Fruit fly (Drosophila melanogaster) whole organism, embryonic: Measurements from ENCODE around the gene CG10300.

Source experiments
- Adf1 ChIP-seq: fragments of 200-800 bp; sonication (Bioruptor generic); IDR thresholded peaks from 2 replicates; pipeline ENCODE4 v1.3.6; 2022; ENCODE audit warnings: missing biosample characterization, missing genetic modification characterization
- Bgb ChIP-seq: fragments of 200-800 bp; sonication (Bioruptor generic); IDR thresholded peaks from 2 replicates; pipeline ENCODE4 v1.3.6; 2022; ENCODE audit warnings: missing biosample characterization, missing genetic modification characterization; ENCODE audit not compliant: partially characterized antibody
- Blimp-1 ChIP-seq: fragments of 200-800 bp; sonication (Bioruptor generic); optimal IDR thresholded peaks from 3 replicates; lab custom pipeline; 2018; ENCODE audit warnings: missing biosample characterization, missing genetic modification characterization, mild to moderate bottlenecking, moderate library complexity, missing genetic modification reagents
- CG10959 ChIP-seq: fragments of 200-800 bp; sonication (Bioruptor generic); IDR thresholded peaks from 2 replicates; pipeline ENCODE4 v1.3.6; 2022; ENCODE audit warnings: missing biosample characterization, missing genetic modification characterization
- CG12219 ChIP-seq: fragments of 200-800 bp; sonication (Bioruptor generic); optimal IDR thresholded peaks from 3 replicates; lab custom pipeline; 2018; ENCODE audit warnings: missing biosample characterization, mild to moderate bottlenecking, missing genetic modification characterization
- CG13624 ChIP-seq: fragments of 200-800 bp; sonication (Bioruptor generic); optimal IDR thresholded peaks from 2 replicates; lab custom pipeline; 2016; ENCODE audit warnings: missing biosample characterization, missing genetic modification characterization
- CG15696 ChIP-seq: fragments of 200-800 bp; sonication (Bioruptor generic); optimal IDR thresholded peaks from 2 replicates; lab custom pipeline; 2019; ENCODE audit warnings: missing biosample characterization, mild to moderate bottlenecking, missing genetic modification characterization, moderate library complexity
- CG16815 ChIP-seq: fragments of 200-800 bp; sonication (Bioruptor generic); optimal IDR thresholded peaks from 3 replicates; lab custom pipeline; 2017; ENCODE audit warnings: missing biosample characterization, mild to moderate bottlenecking, missing genetic modification characterization
- CG17359 ChIP-seq: fragments of 200-800 bp; sonication (Bioruptor generic); optimal IDR thresholded peaks from 3 replicates; lab custom pipeline; 2018; ENCODE audit warnings: missing biosample characterization, mild to moderate bottlenecking, missing genetic modification characterization, moderate library complexity
- CG30403 ChIP-seq: fragments of 200-800 bp; sonication (Bioruptor generic); optimal IDR thresholded peaks from 3 replicates; lab custom pipeline; 2016; ENCODE audit warnings: missing biosample characterization, missing genetic modification characterization
- CG30431 ChIP-seq: fragments of 200-800 bp; sonication (Bioruptor generic); optimal IDR thresholded peaks from 2 replicates; lab custom pipeline; 2017; ENCODE audit warnings: missing biosample characterization, missing genetic modification characterization
- CG31224 ChIP-seq: fragments of 200-800 bp; sonication (Bioruptor generic); IDR thresholded peaks from 2 replicates; pipeline ENCODE4 v1.3.6; 2022; ENCODE audit warnings: missing biosample characterization, missing genetic modification characterization
- CG31388 ChIP-seq: fragments of 200-800 bp; sonication (Bioruptor generic); optimal IDR thresholded peaks from 2 replicates; lab custom pipeline; 2016; ENCODE audit warnings: missing biosample characterization, missing genetic modification characterization
- CG31441 ChIP-seq: fragments of 200-800 bp; sonication (Bioruptor generic); IDR thresholded peaks from 2 replicates; pipeline ENCODE4 v1.3.6; 2022; ENCODE audit warnings: missing biosample characterization, missing genetic modification characterization
- CG32532 ChIP-seq: fragments of 200-800 bp; sonication (Bioruptor generic); IDR thresholded peaks from 2 replicates; pipeline ENCODE4 v1.3.6; 2022; ENCODE audit warnings: missing biosample characterization, missing genetic modification characterization
- CG32767 ChIP-seq: fragments of 200-800 bp; sonication (Bioruptor generic); IDR thresholded peaks from 2 replicates; pipeline ENCODE4 v1.3.6; 2022; ENCODE audit warnings: missing biosample characterization, missing genetic modification characterization
- CG7963 ChIP-seq: fragments of 200-800 bp; sonication (Bioruptor generic); IDR thresholded peaks from 3 replicates; pipeline ENCODE4 v1.3.6; 2022; ENCODE audit warnings: missing biosample characterization, missing genetic modification characterization; ENCODE audit not compliant: partially characterized antibody
- CG8765 ChIP-seq: fragments of 200-800 bp; sonication (Bioruptor generic); IDR thresholded peaks from 2 replicates; pipeline ENCODE4 v1.3.6; 2022; ENCODE audit warnings: missing biosample characterization, missing genetic modification characterization
- Doc2 ChIP-seq: fragments of 200-800 bp; sonication (Bioruptor generic); IDR thresholded peaks from 2 replicates; pipeline ENCODE4 v1.3.6; 2022; ENCODE audit warnings: missing biosample characterization, missing genetic modification characterization
- Gsc ChIP-seq: fragments of 200-800 bp; sonication (Bioruptor generic); IDR thresholded peaks from 2 replicates; pipeline ENCODE4 v1.3.6; 2022; ENCODE audit warnings: missing biosample characterization, missing genetic modification characterization
- HLH4C ChIP-seq: fragments of 200-800 bp; sonication (Bioruptor generic); IDR thresholded peaks from 3 replicates; pipeline ENCODE4 v1.3.6; 2022; ENCODE audit warnings: missing biosample characterization, missing genetic modification characterization; ENCODE audit not compliant: partially characterized antibody
- Jarid2 ChIP-seq: fragments of 200-800 bp; sonication (Bioruptor generic); optimal IDR thresholded peaks from 3 replicates; lab custom pipeline; 2017; ENCODE audit warnings: mild to moderate bottlenecking, missing biosample characterization, missing genetic modification reagents, missing genetic modification characterization
- Max ChIP-seq: fragments of 200-800 bp; sonication (Bioruptor generic); optimal IDR thresholded peaks from 2 replicates; lab custom pipeline; 2016; ENCODE audit warnings: missing biosample characterization, mild to moderate bottlenecking, missing genetic modification characterization
- Oli ChIP-seq: fragments of 200-800 bp; sonication (Bioruptor generic); optimal IDR thresholded peaks from 2 replicates; lab custom pipeline; 2018; ENCODE audit warnings: missing biosample characterization, mild to moderate bottlenecking, missing genetic modification characterization, moderate library complexity
- PHDP ChIP-seq: fragments of 200-800 bp; sonication (Bioruptor generic); optimal IDR thresholded peaks from 3 replicates; lab custom pipeline; 2018; ENCODE audit warnings: missing biosample characterization, mild to moderate bottlenecking, missing genetic modification characterization, moderate library complexity
- Sox100B ChIP-seq: fragments of 200-800 bp; sonication (Bioruptor generic); optimal IDR thresholded peaks from 3 replicates; lab custom pipeline; 2018; ENCODE audit warnings: missing biosample characterization, mild to moderate bottlenecking, missing genetic modification characterization
- Sox102F ChIP-seq: fragments of 200-800 bp; sonication (Bioruptor generic); optimal IDR thresholded peaks from 2 replicates; lab custom pipeline; 2018; ENCODE audit warnings: missing biosample characterization, mild to moderate bottlenecking, missing genetic modification characterization, moderate library complexity
- TFAM ChIP-seq: fragments of 200-800 bp; sonication (Bioruptor generic); optimal IDR thresholded peaks from 2 replicates; lab custom pipeline; 2017; ENCODE audit warnings: missing biosample characterization, missing genetic modification characterization, inconsistent platforms
- ap ChIP-seq: fragments of 200-800 bp; sonication (Bioruptor generic); IDR thresholded peaks from 2 replicates; pipeline ENCODE4 v1.3.6; 2022; ENCODE audit warnings: missing biosample characterization, missing genetic modification characterization
- bsh ChIP-seq, 2 experiments: fragments of 200-800 bp; sonication (Bioruptor generic); optimal IDR thresholded peaks; 2 replicates each; lab custom pipeline; 2017 to 2018; ENCODE audit warnings: mild to moderate bottlenecking in 2 of 2, missing biosample characterization in 2 of 2, missing genetic modification characterization in 2 of 2, moderate library complexity in 1 of 2
- cas ChIP-seq: fragments of 200-800 bp; sonication (Bioruptor generic); IDR thresholded peaks from 2 replicates; pipeline ENCODE4 v1.3.6; 2022; ENCODE audit warnings: missing biosample characterization, missing genetic modification characterization
- caup ChIP-seq: fragments of 200-800 bp; sonication (Bioruptor generic); optimal IDR thresholded peaks from 3 replicates; lab custom pipeline; 2017; ENCODE audit warnings: missing biosample characterization, mild to moderate bottlenecking, missing genetic modification characterization, moderate library complexity; ENCODE audit not compliant: severe bottlenecking
- chm ChIP-seq: fragments of 200-800 bp; sonication (Bioruptor generic); IDR thresholded peaks from 2 replicates; pipeline ENCODE4 v1.3.6; 2022; ENCODE audit warnings: missing biosample characterization, missing genetic modification characterization
- ci ChIP-seq: fragments of 200-800 bp; sonication (Bioruptor generic); IDR thresholded peaks from 3 replicates; pipeline ENCODE4 v1.3.6; 2022; ENCODE audit warnings: missing biosample characterization, missing genetic modification characterization
- cwo ChIP-seq: fragments of 200-800 bp; sonication (Bioruptor generic); optimal IDR thresholded peaks from 3 replicates; lab custom pipeline; 2017; ENCODE audit warnings: missing biosample characterization, missing genetic modification characterization, mild to moderate bottlenecking, moderate library complexity, missing genetic modification reagents
- dan ChIP-seq: fragments of 200-800 bp; sonication (Bioruptor generic); IDR thresholded peaks from 2 replicates; pipeline ENCODE4 v1.3.6; 2022; ENCODE audit warnings: missing biosample characterization, missing genetic modification characterization
- dmrt99B ChIP-seq: fragments of 200-800 bp; sonication (Bioruptor generic); optimal IDR thresholded peaks from 2 replicates; lab custom pipeline; 2018; ENCODE audit warnings: missing biosample characterization, mild to moderate bottlenecking, missing genetic modification characterization, moderate library complexity
- esg ChIP-seq: fragments of 200-800 bp; sonication (Bioruptor generic); conservative IDR thresholded peaks from 2 replicates; pipeline ENCODE4 v1.3.6; 2022; ENCODE audit warnings: missing biosample characterization, missing genetic modification characterization
- eve ChIP-seq, 2 experiments: fragments of >200 bp; optimal IDR thresholded peaks; 2 replicates each; lab custom pipeline; 2017; ENCODE audit warnings: missing biosample characterization in 2 of 2, missing genetic modification characterization in 2 of 2
- ewg ChIP-seq: fragments of 200-800 bp; sonication (Bioruptor generic); optimal IDR thresholded peaks from 3 replicates; lab custom pipeline; 2017; ENCODE audit warnings: mild to moderate bottlenecking, missing biosample characterization, missing genetic modification reagents, missing genetic modification characterization
- fd64A ChIP-seq: fragments of 200-800 bp; sonication (Bioruptor generic); optimal IDR thresholded peaks from 3 replicates; lab custom pipeline; 2018; ENCODE audit warnings: missing biosample characterization, mild to moderate bottlenecking, missing genetic modification characterization
- hth ChIP-seq: fragments of >200 bp; optimal IDR thresholded peaks from 2 replicates; lab custom pipeline; 2017; ENCODE audit warnings: inconsistent platforms
- jigr1 ChIP-seq: fragments of 200-800 bp; sonication (Bioruptor generic); IDR thresholded peaks from 3 replicates; pipeline ENCODE4 v1.3.6; 2022; ENCODE audit warnings: missing biosample characterization, missing genetic modification characterization
- peb ChIP-seq: fragments of 200-800 bp; sonication (Bioruptor generic); IDR thresholded peaks from 2 replicates; pipeline ENCODE4 v1.3.6; 2022; ENCODE audit warnings: missing biosample characterization, missing genetic modification characterization
- ranshi ChIP-seq: fragments of 200-800 bp; sonication (Bioruptor generic); IDR thresholded peaks from 2 replicates; pipeline ENCODE4 v1.3.6; 2022; ENCODE audit warnings: missing biosample characterization, missing genetic modification characterization
- ro ChIP-seq: fragments of 200-800 bp; sonication (Bioruptor generic); IDR thresholded peaks from 2 replicates; pipeline ENCODE4 v1.3.6; 2022; ENCODE audit warnings: missing biosample characterization, missing genetic modification characterization
- seq ChIP-seq: fragments of 200-800 bp; sonication (Bioruptor generic); IDR thresholded peaks from 2 replicates; pipeline ENCODE4 v1.3.6; 2022; ENCODE audit warnings: missing biosample characterization, missing genetic modification characterization
- slbo ChIP-seq: fragments of 200-800 bp; sonication (Bioruptor generic); IDR thresholded peaks from 2 replicates; pipeline ENCODE4 v1.3.6; 2022; ENCODE audit warnings: missing biosample characterization, missing genetic modification characterization
- tx ChIP-seq: fragments of 200-800 bp; sonication (Bioruptor generic); optimal IDR thresholded peaks from 2 replicates; lab custom pipeline; 2016; ENCODE audit warnings: missing biosample characterization, missing genetic modification characterization
- z ChIP-seq: fragments of 200-800 bp; sonication (Bioruptor generic); IDR thresholded peaks from 3 replicates; pipeline ENCODE4 v1.3.6; 2022; ENCODE audit warnings: missing biosample characterization, missing genetic modification characterization
- zfh1 ChIP-seq: fragments of 200-800 bp; sonication (Bioruptor generic); IDR thresholded peaks from 3 replicates; pipeline ENCODE4 v1.3.6; 2022; ENCODE audit warnings: missing biosample characterization, missing genetic modification characterization

Gene CG10300

dm6 chr3R:23734573-23735404, 23.5 kb downstream of the CG10300 start (continued):
- TF ChIP-seq CG15696 (tag; lab: Kevin White, UChicago) (no peak), CG10959 (GFP tag; lab: Robert Waterston, UW) (no peak), Oli (tag; lab: Kevin White, UChicago) (peak; percentile 27), CG8765 (no peak), zfh1 (peak; percentile 39; the same call in 1 of the 3 replicates), CG31441 (0 out of 2 replicates have a peak, but pooled peaks have one; percentile 24), caup (GFP tag; lab: Kevin White, UChicago) (no peak), CG13624 (GFP tag; lab: Kevin White, UChicago) (no peak), CG31224 (GFP tag; lab: Robert Waterston, UW) (no peak), ranshi (no peak), TFAM (GFP tag; lab: Kevin White, UChicago) (no peak), z (GFP tag; lab: Robert Waterston, UW) (no peak), CG17359 (tag; lab: Kevin White, UChicago) (peak; percentile 7), PHDP (no peak), dan (GFP tag; lab: Robert Waterston, UW) (no peak), ewg (no peak), fd64A (no peak), CG30431 (GFP tag; lab: Kevin White, UChicago) (no peak), ro (GFP tag; lab: Robert Waterston, UW) (no peak), CG12219 (GFP tag; lab: Kevin White, UChicago) (no peak), CG32767 (GFP tag; lab: Robert Waterston, UW) (no peak), jigr1 (GFP tag; lab: Robert Waterston, UW) (no peak), Sox102F (GFP tag; lab: Kevin White, UChicago) (peak; percentile 48), dmrt99B (tag; lab: Kevin White, UChicago) (peak; percentile 73), ci (GFP tag; lab: Robert Waterston, UW) (peak; percentile 40; the same call in 1 of the 3 replicates), eve (GFP tag; optimal IDR thresholded peaks at IDR 0.05; lab: Kevin White, UChicago) (peak in 1 of 2 experiments; percentile 81), Blimp-1 (GFP tag; lab: Kevin White, UChicago) (peak; percentile 92), Sox100B (GFP tag; lab: Kevin White, UChicago) (peak; percentile 41), esg (GFP tag; lab: Robert Waterston, UW) (no peak), Jarid2 (GFP tag; lab: Kevin White, UChicago) (no peak), Max (no peak), hth (lab: Kevin White, UChicago) (no peak), bsh (GFP tag; optimal IDR thresholded peaks at IDR 0.05; lab: Kevin White, UChicago) (peak in 1 of 2 experiments; percentile 7), cas (no peak)

DNA sequence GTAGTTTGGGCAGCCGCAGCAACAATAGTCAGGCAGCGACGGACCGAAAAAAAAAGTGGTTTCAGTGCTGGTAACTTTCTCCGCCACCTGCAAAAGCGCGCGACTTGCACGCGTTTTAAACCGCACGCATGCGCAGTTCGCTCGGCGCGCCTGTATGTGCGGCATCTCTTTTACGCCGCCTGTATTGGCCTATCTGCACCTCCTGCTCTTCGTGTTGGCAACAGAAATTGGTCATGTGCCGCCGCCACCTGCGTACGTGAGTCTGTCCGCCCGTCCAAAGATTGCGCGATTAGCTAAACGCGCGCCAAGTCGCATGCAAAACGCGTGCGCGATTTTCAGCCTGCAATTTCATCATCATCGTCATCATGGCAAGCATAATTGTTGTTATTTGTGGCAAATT, 24.3 kb downstream of the CG10300 start:
- TF ChIP-seq CG32532 (GFP tag; lab: Robert Waterston, UW) (no peak), CG31388 (GFP tag; lab: Kevin White, UChicago) (no peak), ap (no peak), seq (no peak), peb (GFP tag; lab: Robert Waterston, UW) (no peak), HLH4C (GFP tag; lab: Robert Waterston, UW) (0 out of 3 replicates have a peak, but pooled peaks have one; percentile 20), slbo (GFP tag; lab: Robert Waterston, UW) (no peak), CG7963 (GFP tag; lab: Robert Waterston, UW) (no peak), CG16815 (GFP tag; lab: Kevin White, UChicago) (no peak), Gsc (GFP tag; lab: Robert Waterston, UW) (no peak), tx (no peak), Doc2 (GFP tag; lab: Robert Waterston, UW) (no peak), CG30403 (GFP tag; lab: Kevin White, UChicago) (no peak), Adf1 (GFP tag; lab: Robert Waterston, UW) (no peak), Bgb (GFP tag; lab: Robert Waterston, UW) (no peak), chm (no peak), cwo (peak; percentile 4)
